Fruit fly (Drosophila melanogaster): ENCODE measurements around the gene ear.

ear gene

DNA sequence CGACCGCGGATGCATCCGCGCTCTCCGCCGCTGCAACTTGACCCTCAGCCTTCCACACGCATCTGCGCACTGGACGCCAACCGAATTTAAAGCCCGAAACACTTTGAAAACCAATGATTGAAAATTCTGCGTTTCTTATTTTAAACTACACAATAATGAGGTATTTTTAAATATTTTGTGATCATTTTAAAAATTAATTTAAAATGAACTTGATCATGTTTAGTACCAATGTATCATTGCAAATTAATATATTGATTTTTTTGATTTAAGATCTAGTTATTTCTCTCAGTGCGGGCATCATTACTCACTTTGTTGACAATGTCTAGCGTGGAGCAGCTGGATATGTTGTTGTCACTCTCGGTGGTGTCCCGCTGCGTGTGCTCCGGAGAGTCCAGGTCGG is 46.3 kb downstream of the ear start (continued):
- TF ChIP-seq CG8478 (optimal IDR thresholded peaks at IDR 0.05) (no peak), CG9817 (tag; optimal IDR thresholded peaks at IDR 0.05) (peak; percentile 39), ro (GFP tag; IDR thresholded peaks at IDR 0.05) (no peak), Max (GFP tag; optimal IDR thresholded peaks at IDR 0.05) (no peak), gfzf (GFP tag; optimal IDR thresholded peaks at IDR 0.05) (no peak), hb (GFP tag; IDR thresholded peaks at IDR 0.05; ENCODE audit: partially characterized antibody) (no peak), tx (GFP tag; optimal IDR thresholded peaks at IDR 0.05) (no peak), en (GFP tag; optimal IDR thresholded peaks at IDR 0.05) (no peak), ap (GFP tag; IDR thresholded peaks at IDR 0.05) (no peak), CG14860 (GFP tag; IDR thresholded peaks at IDR 0.05; ENCODE audit: partially characterized antibody) (no peak), repo (GFP tag; optimal IDR thresholded peaks at IDR 0.05) (no peak), TFAM (GFP tag; optimal IDR thresholded peaks at IDR 0.05) (no peak), her (GFP tag; optimal IDR thresholded peaks at IDR 0.05) (no peak), CG14710 (tag; optimal IDR thresholded peaks at IDR 0.05) (peak; percentile 23), MESR4 (GFP tag; optimal IDR thresholded peaks at IDR 0.05) (no peak), CG14667 (GFP tag; IDR thresholded peaks at IDR 0.05) (no peak), CG14014 (GFP tag; IDR thresholded peaks at IDR 0.05) (peak; percentile 49; the same call in 1 of the 2 replicates), HmgZ (tag; optimal IDR thresholded peaks at IDR 0.05) (peak; percentile 29), ewg (GFP tag; optimal IDR thresholded peaks at IDR 0.05) (peak; percentile 83), disco-r (GFP tag; optimal IDR thresholded peaks at IDR 0.05) (no peak), CG10274 (GFP tag; optimal IDR thresholded peaks at IDR 0.05) (no peak), Rx (GFP tag; IDR thresholded peaks at IDR 0.05) (no peak), CG43689 (GFP tag; IDR thresholded peaks at IDR 0.05) (no peak), B-H2 (GFP tag; optimal IDR thresholded peaks at IDR 0.05) (no peak), CG18599 (GFP tag; optimal IDR thresholded peaks at IDR 0.05) (no peak), CG18262 (tag; optimal IDR thresholded peaks at IDR 0.05) (peak; percentile 47), h (optimal IDR thresholded peaks at IDR 0.05) (no peak), nom (GFP tag; optimal IDR thresholded peaks at IDR 0.05) (no peak), unc-4 (GFP tag; IDR thresholded peaks at IDR 0.05; ENCODE audit: partially characterized antibody) (no peak), CG17829 (tag; optimal IDR thresholded peaks at IDR 0.05) (peak; percentile 40), Ptx1 (GFP tag; IDR thresholded peaks at IDR 0.05) (peak; percentile 39; the same call in 1 of the 2 replicates), lilli (GFP tag; optimal IDR thresholded peaks at IDR 0.05) (peak; percentile 4), fru (optimal IDR thresholded peaks at IDR 0.05) (no peak), Neu2 (GFP tag; optimal IDR thresholded peaks at IDR 0.05; ENCODE audit: borderline replicate concordance) (no peak), dysf (GFP tag; IDR thresholded peaks at IDR 0.05) (peak; percentile 40; the same call in 1 of the 3 replicates), lola (GFP tag; optimal IDR thresholded peaks at IDR 0.05) (no peak), CG1647 (GFP tag; optimal IDR thresholded peaks at IDR 0.05) (no peak), zen2 (GFP tag; IDR thresholded peaks at IDR 0.05; ENCODE audit: partially characterized antibody) (no peak), seq (GFP tag; IDR thresholded peaks at IDR 0.05) (peak; percentile 67), Med (GFP tag) (peak; percentile 29), CG13624 (GFP tag; optimal IDR thresholded peaks at IDR 0.05) (no peak)

DNA sequence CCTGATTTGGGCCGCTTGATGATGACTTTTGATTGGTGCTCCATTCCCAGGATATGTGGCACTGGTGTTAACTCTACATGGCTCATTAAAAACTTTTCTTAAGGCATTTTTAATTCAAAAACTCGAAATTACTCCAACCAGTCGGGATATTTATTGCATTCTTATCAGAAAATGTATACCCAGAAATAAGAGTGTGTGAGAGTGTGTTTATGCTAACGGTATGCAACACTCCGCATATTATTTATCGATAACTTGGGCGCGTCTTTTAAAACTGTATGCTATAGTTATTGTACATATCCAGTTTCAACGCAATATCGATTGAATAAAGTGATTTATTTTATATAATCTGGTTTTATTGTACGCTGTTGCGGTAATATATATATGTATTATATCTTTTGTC is 46.9 kb downstream of the ear start, which contains the start of gene CG34404:
TSS of gene CG34404 (minus strand) at position 189 of the 400 bp plus-strand sequence.
- peak; percentile 17; the same call in 1 of the 2 replicates for TF ChIP-seq ato (GFP tag; IDR thresholded peaks at IDR 0.05; ENCODE audit: partially characterized antibody)
- no peak for TF ChIP-seq CG31224 (GFP tag; IDR thresholded peaks at IDR 0.05)
- no peak for TF ChIP-seq CG15269 (tag; optimal IDR thresholded peaks at IDR 0.05)
- peak; percentile 39 for TF ChIP-seq bbx (GFP tag; IDR thresholded peaks at IDR 0.05; ENCODE audit: partially characterized antibody)
- no peak for TF ChIP-seq Aef1 (GFP tag; IDR thresholded peaks at IDR 0.05)
- peak; percentile 73 for TF ChIP-seq Dref (GFP tag; IDR thresholded peaks at IDR 0.05)
- TF ChIP-seq wdn (GFP tag; IDR thresholded peaks at IDR 0.05): no peak
- TF ChIP-seq gcm (GFP tag; optimal IDR thresholded peaks at IDR 0.05): no peak
- TF ChIP-seq CG15011 (GFP tag; optimal IDR thresholded peaks at IDR 0.05): no peak
- TF ChIP-seq CG5953 (GFP tag; IDR thresholded peaks at IDR 0.05): no peak
- no peak for TF ChIP-seq so (GFP tag; IDR thresholded peaks at IDR 0.05)
- TF ChIP-seq p53 (GFP tag; optimal IDR thresholded peaks at IDR 0.05): no peak
- TF ChIP-seq ttk (GFP tag; IDR thresholded peaks at IDR 0.05): no peak
- TF ChIP-seq Med (GFP tag): peak; percentile 66
- no peak for TF ChIP-seq CG7928 (GFP tag; optimal IDR thresholded peaks at IDR 0.05)
- peak; percentile 42 for TF ChIP-seq CG14710 (tag; optimal IDR thresholded peaks at IDR 0.05)
